Worm (Caenorhabditis elegans) whole organism, young adult: ENCODE results near the gene T02H6.7.

Experiments
- C06A6.2 ChIP-seq: fragments of 200-800 bp; sonication (Bioruptor generic); conservative IDR thresholded peaks from 2 replicates; pipeline ENCODE4 v1.3.6; 2022; ENCODE audit warnings: missing genetic modification characterization, missing compliant biosample characterization
- C17E4.6 ChIP-seq: fragments of 200-800 bp; sonication (Bioruptor generic); IDR thresholded peaks from 2 replicates; pipeline ENCODE4 v1.3.6; 2022; ENCODE audit warnings: missing genetic modification reagents, missing genetic modification characterization, missing compliant biosample characterization
- F22D6.2 ChIP-seq: sonication (generic microtip); optimal IDR thresholded peaks from 2 replicates; lab custom pipeline; 2016; ENCODE audit warnings: mild to moderate bottlenecking, missing genetic modification characterization, missing compliant biosample characterization
- F57A8.1 ChIP-seq: fragments of 200-800 bp; sonication (Bioruptor generic); optimal IDR thresholded peaks from 2 replicates; lab custom pipeline; 2018; ENCODE audit warnings: mild to moderate bottlenecking, missing genetic modification characterization, moderate library complexity, missing compliant biosample characterization
- F57C9.4 ChIP-seq: sonication (generic microtip); optimal IDR thresholded peaks from 2 replicates; lab custom pipeline; 2017; ENCODE audit warnings: mild to moderate bottlenecking, missing genetic modification characterization, missing compliant biosample characterization
- T07F8.4 ChIP-seq: sonication (generic microtip); optimal IDR thresholded peaks from 2 replicates; lab custom pipeline; 2016; ENCODE audit warnings: mild to moderate bottlenecking, missing genetic modification characterization, moderate library complexity, missing compliant biosample characterization
- T26A5.8 ChIP-seq: sonication (generic microtip); optimal IDR thresholded peaks from 2 replicates; lab custom pipeline; 2016; ENCODE audit warnings: missing genetic modification characterization, missing compliant biosample characterization
- Y53F4B.3 ChIP-seq: fragments of 200-800 bp; sonication (Bioruptor generic); IDR thresholded peaks from 2 replicates; pipeline ENCODE4 v1.3.6; 2022; ENCODE audit warnings: missing genetic modification reagents, missing genetic modification characterization, missing compliant biosample characterization
- Y67H2A.10 ChIP-seq: fragments of 200-800 bp; sonication (Bioruptor generic); conservative IDR thresholded peaks from 2 replicates; pipeline ENCODE4 v1.3.6; 2022; ENCODE audit warnings: missing genetic modification reagents, missing genetic modification characterization, missing compliant biosample characterization
- akir-1 ChIP-seq: fragments of 200-800 bp; sonication (Bioruptor generic); optimal IDR thresholded peaks from 2 replicates; lab custom pipeline; 2018; ENCODE audit warnings: mild to moderate bottlenecking, missing genetic modification characterization, moderate library complexity, missing compliant biosample characterization
- atf-7 ChIP-seq: sonication (generic microtip); optimal IDR thresholded peaks from 2 replicates; lab custom pipeline; 2017; ENCODE audit warnings: mild to moderate bottlenecking, missing genetic modification characterization, missing compliant biosample characterization
- athp-1 ChIP-seq: sonication (generic microtip); optimal IDR thresholded peaks from 2 replicates; lab custom pipeline; 2017; ENCODE audit warnings: mild to moderate bottlenecking, missing genetic modification characterization, missing compliant biosample characterization
- cebp-2 ChIP-seq: fragments of 200-800 bp; sonication (Bioruptor generic); IDR thresholded peaks from 2 replicates; pipeline ENCODE4 v1.3.6; 2022; ENCODE audit warnings: missing genetic modification characterization, missing compliant biosample characterization
- ceh-27 ChIP-seq: fragments of 200-800 bp; sonication (Bioruptor generic); optimal IDR thresholded peaks from 2 replicates; lab custom pipeline; 2018; ENCODE audit warnings: mild to moderate bottlenecking, missing genetic modification characterization, moderate library complexity, missing compliant biosample characterization
- ceh-58 ChIP-seq: fragments of 200-800 bp; sonication (Bioruptor generic); IDR thresholded peaks from 2 replicates; pipeline ENCODE4 v1.3.6; 2022; ENCODE audit warnings: missing genetic modification characterization, missing compliant biosample characterization
- ceh-91 ChIP-seq: fragments of 200-800 bp; sonication (Bioruptor generic); IDR thresholded peaks from 2 replicates; pipeline ENCODE4 v1.3.6; 2022; ENCODE audit warnings: missing genetic modification reagents, missing genetic modification characterization, missing compliant biosample characterization
- dpff-1 ChIP-seq: sonication (generic microtip); optimal IDR thresholded peaks from 2 replicates; lab custom pipeline; 2017; ENCODE audit warnings: mild to moderate bottlenecking, missing genetic modification characterization, missing compliant biosample characterization
- dpl-1 ChIP-seq: fragments of 150-350 bp; optimal IDR thresholded peaks from 2 replicates; lab custom pipeline; 2014; ENCODE audit warnings: missing biosample characterization, missing genetic modification reagents, missing genetic modification characterization
- egl-44 ChIP-seq: fragments of 200-800 bp; sonication (Bioruptor generic); IDR thresholded peaks from 2 replicates; pipeline ENCODE4 v1.3.6; 2022; ENCODE audit warnings: missing genetic modification reagents, missing genetic modification characterization, missing compliant biosample characterization
- ets-4 ChIP-seq: fragments of 200-800 bp; sonication (Bioruptor generic); optimal IDR thresholded peaks from 2 replicates; lab custom pipeline; 2018; ENCODE audit warnings: mild to moderate bottlenecking, missing genetic modification characterization, missing compliant biosample characterization
- hlh-26 ChIP-seq: fragments of 200-800 bp; sonication (Bioruptor generic); conservative IDR thresholded peaks from 2 replicates; pipeline ENCODE4 v1.3.6; 2022; ENCODE audit warnings: missing genetic modification reagents, missing genetic modification characterization, missing compliant biosample characterization
- hmg-20 ChIP-seq: fragments of 200-800 bp; sonication (Bioruptor generic); IDR thresholded peaks from 2 replicates; pipeline ENCODE4 v1.3.6; 2022; ENCODE audit warnings: missing genetic modification reagents, missing genetic modification characterization, missing compliant biosample characterization
- let-526 ChIP-seq: fragments of 200-800 bp; sonication (Bioruptor generic); IDR thresholded peaks from 2 replicates; pipeline ENCODE4 v1.3.6; 2022; ENCODE audit warnings: missing genetic modification reagents, missing genetic modification characterization, missing compliant biosample characterization
- lin-40 ChIP-seq: sonication (generic microtip); optimal IDR thresholded peaks from 2 replicates; lab custom pipeline; 2016; ENCODE audit warnings: missing genetic modification characterization, mild to moderate bottlenecking, missing compliant biosample characterization, missing genotype, missing genetic modification reagents
- lin-54 ChIP-seq: fragments of 200-800 bp; sonication (Bioruptor generic); optimal IDR thresholded peaks from 2 replicates; lab custom pipeline; 2018; ENCODE audit warnings: mild to moderate bottlenecking, missing genetic modification characterization, missing compliant biosample characterization
- madf-3 ChIP-seq: fragments of 200-800 bp; sonication (Bioruptor generic); IDR thresholded peaks from 2 replicates; pipeline ENCODE4 v1.3.6; 2022; ENCODE audit warnings: missing genetic modification reagents, missing genetic modification characterization, missing compliant biosample characterization
- madf-6 ChIP-seq: fragments of 200-800 bp; sonication (Bioruptor generic); IDR thresholded peaks from 2 replicates; pipeline ENCODE4 v1.3.6; 2022; ENCODE audit warnings: missing genetic modification reagents, missing genetic modification characterization, missing compliant biosample characterization
- mxl-1 ChIP-seq: sonication (generic microtip); optimal IDR thresholded peaks from 2 replicates; lab custom pipeline; 2016; ENCODE audit warnings: missing genetic modification characterization, missing compliant biosample characterization
- nhr-27 ChIP-seq: fragments of 200-800 bp; sonication (Bioruptor generic); optimal IDR thresholded peaks from 2 replicates; lab custom pipeline; 2018; ENCODE audit warnings: mild to moderate bottlenecking, missing genetic modification characterization, moderate library complexity, missing compliant biosample characterization
- snpc-1.3 ChIP-seq: sonication (generic microtip); optimal IDR thresholded peaks from 2 replicates; lab custom pipeline; 2017; ENCODE audit warnings: missing genetic modification characterization, mild to moderate bottlenecking, missing compliant biosample characterization, antibody characterized with exemption, moderate library complexity, missing genotype, missing genetic modification reagents; ENCODE audit not compliant: insufficient read depth
- tlf-1 ChIP-seq: fragments of 200-800 bp; sonication (Bioruptor generic); optimal IDR thresholded peaks from 2 replicates; lab custom pipeline; 2018; ENCODE audit warnings: mild to moderate bottlenecking, missing genetic modification characterization, missing compliant biosample characterization
- unc-130 ChIP-seq: sonication (generic microtip); optimal IDR thresholded peaks from 2 replicates; lab custom pipeline; 2016; ENCODE audit warnings: missing genetic modification reagents, missing genetic modification characterization, missing compliant biosample characterization
- xnd-1 ChIP-seq: sonication (generic microtip); optimal IDR thresholded peaks from 2 replicates; lab custom pipeline; 2016; ENCODE audit warnings: missing genotype, missing genetic modification reagents, missing genetic modification characterization, missing compliant biosample characterization
- ztf-18 ChIP-seq: sonication (generic microtip); optimal IDR thresholded peaks from 2 replicates; lab custom pipeline; 2016; ENCODE audit warnings: missing genotype, mild to moderate bottlenecking, missing genetic modification characterization, missing compliant biosample characterization
- ztf-25 ChIP-seq: fragments of 200-800 bp; sonication (Bioruptor generic); IDR thresholded peaks from 2 replicates; pipeline ENCODE4 v1.3.6; 2022; ENCODE audit warnings: missing genetic modification reagents, missing genetic modification characterization, missing compliant biosample characterization
- ztf-28 ChIP-seq: fragments of 200-800 bp; sonication (Bioruptor generic); IDR thresholded peaks from 2 replicates; pipeline ENCODE4 v1.3.6; 2022; ENCODE audit warnings: missing genetic modification reagents, missing genetic modification characterization, missing compliant biosample characterization
- ztf-3 ChIP-seq: fragments of 200-800 bp; sonication (Bioruptor generic); optimal IDR thresholded peaks from 2 replicates; lab custom pipeline; 2018; ENCODE audit warnings: mild to moderate bottlenecking, missing genetic modification characterization, missing compliant biosample characterization

T02H6.7 gene

DNA sequence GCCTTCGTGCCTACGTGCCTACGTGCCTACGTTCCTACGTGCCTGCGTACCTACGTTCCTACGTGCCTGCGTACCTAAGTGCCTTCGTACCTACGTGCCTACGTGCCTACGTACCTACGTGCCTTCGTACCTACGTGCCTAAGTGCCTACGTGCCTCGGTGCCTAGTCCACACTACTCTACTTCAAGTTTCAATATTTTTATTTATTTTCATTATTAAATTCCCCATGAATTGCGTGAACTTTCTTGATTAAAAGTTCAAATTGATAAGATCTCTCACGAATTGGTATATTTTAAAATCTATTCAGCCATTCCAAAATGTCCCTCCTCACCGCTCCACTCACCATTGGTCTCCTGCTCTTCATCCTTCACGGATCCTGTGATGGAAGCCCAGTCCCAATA lies 8.3 kb upstream of the T02H6.7 start, which contains the start of gene Y39F10C.3:
Gene Y39F10C.3 (plus strand): TSS at position 301 of the 400 bp plus-strand sequence.
- TF ChIP-seq ztf-3 (no peak), hlh-26 (GFP tag; lab: Robert Waterston, UW) (no peak), ceh-27 (GFP tag; lab: Kevin White, UChicago) (no peak), madf-6 (GFP tag; lab: Robert Waterston, UW) (no peak), dpff-1 (tag; lab: Kevin White, UChicago) (no peak)

- TF ChIP-seq F22D6.2 (tag; lab: Kevin White, UChicago) (no peak), C06A6.2 (GFP tag; lab: Robert Waterston, UW) (no peak), ztf-3 (no peak), dpl-1 (GFP tag; lab: Kevin White, UChicago) (no peak), nhr-27 (tag; lab: Kevin White, UChicago) (no peak), akir-1 (GFP tag; lab: Kevin White, UChicago) (no peak), unc-130 (GFP tag; lab: Kevin White, UChicago) (no peak), snpc-1.3 (no peak), egl-44 (GFP tag; lab: Robert Waterston, UW) (no peak), athp-1 (tag; lab: Kevin White, UChicago) (no peak), let-526 (GFP tag; lab: Robert Waterston, UW) (no peak), lin-40 (tag; lab: Kevin White, UChicago) (no peak), ceh-27 (GFP tag; lab: Kevin White, UChicago) (no peak), F57C9.4 (no peak), madf-3 (no peak), atf-7 (no peak)
Measured at ce11 chrII:675303-675702, 7.1 kb upstream of the T02H6.7 start, which contains the start of gene Y39F10C.1. Gene Y39F10C.1, plus strand, starts transcription at chrII:675603.

ce11 chrII:675822-676221 lies 6.6 kb upstream of the T02H6.7 start:
- TF ChIP-seq nhr-27 (tag; lab: Kevin White, UChicago) (no peak), xnd-1 (tag; lab: Kevin White, UChicago) (no peak), akir-1 (GFP tag; lab: Kevin White, UChicago) (no peak), ceh-91 (GFP tag; lab: Robert Waterston, UW) (no peak), Y67H2A.10 (GFP tag; lab: Robert Waterston, UW) (no peak), ztf-25 (GFP tag; lab: Robert Waterston, UW) (no peak), C17E4.6 (GFP tag; lab: Robert Waterston, UW) (no peak), lin-54 (GFP tag; lab: Kevin White, UChicago) (no peak), ceh-58 (GFP tag; lab: Robert Waterston, UW) (no peak), cebp-2 (GFP tag; lab: Robert Waterston, UW) (no peak), ztf-28 (no peak), Y53F4B.3 (GFP tag; lab: Robert Waterston, UW) (no peak)
- TF ChIP-seq, all 124 proteins: peak for 0

DNA sequence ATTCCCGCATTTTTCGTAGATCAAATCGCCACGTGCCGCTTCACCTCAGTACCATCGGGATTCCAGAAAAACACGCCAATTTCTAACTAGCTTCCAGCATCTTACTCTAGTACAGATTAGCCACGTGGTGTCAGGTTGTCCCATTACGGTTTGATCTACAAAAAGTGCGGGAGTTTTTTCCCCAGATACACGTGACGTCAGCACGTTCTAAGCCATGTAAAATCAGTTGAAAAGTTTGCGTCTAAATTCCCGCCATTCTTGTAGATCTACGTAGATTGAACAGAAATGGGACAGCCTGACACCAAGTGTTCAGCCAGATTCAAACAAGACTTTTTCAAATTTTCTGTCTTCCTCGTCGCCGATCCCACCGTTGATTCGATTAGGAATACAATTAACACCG lies 3.8 kb upstream of the T02H6.7 start, which contains the start of gene T02H6.9:
Gene T02H6.9 (plus strand): TSS at position 301 of the 400 bp plus-strand sequence.
- no peak for TF ChIP-seq Y67H2A.10 (GFP tag; lab: Robert Waterston, UW)
- TF ChIP-seq F57A8.1 (GFP tag; lab: Kevin White, UChicago), result no peak
- no peak for TF ChIP-seq T07F8.4 (tag; lab: Kevin White, UChicago)
- no peak for TF ChIP-seq tlf-1 (GFP tag; lab: Kevin White, UChicago)
- TF ChIP-seq hmg-20 (GFP tag; lab: Robert Waterston, UW), result no peak
- no peak for TF ChIP-seq ets-4 (GFP tag; lab: Kevin White, UChicago)
- no peak for TF ChIP-seq mxl-1
- no peak for TF ChIP-seq ztf-18 (tag; lab: Kevin White, UChicago)
- TF ChIP-seq T26A5.8 (tag; lab: Kevin White, UChicago), result no peak
